Fruit fly (Drosophila melanogaster) whole organism, pupa: ENCODE results near the gene slif.

Experiments used
- CG10348 ChIP-seq: fragments of 200-800 bp; sonication (Bioruptor generic); IDR thresholded peaks from 2 replicates; pipeline ENCODE4 v1.3.6; 2022; ENCODE audit warnings: missing biosample characterization, missing genetic modification characterization
- CG12605 ChIP-seq: fragments of 200-800 bp; sonication (Bioruptor generic); IDR thresholded peaks from 2 replicates; pipeline ENCODE4 v1.3.6; 2022; ENCODE audit warnings: missing biosample characterization, missing genetic modification characterization
- CG13204 ChIP-seq: fragments of 200-800 bp; sonication (Bioruptor generic); optimal IDR thresholded peaks from 2 replicates; lab custom pipeline; 2018; ENCODE audit warnings: missing biosample characterization, mild to moderate bottlenecking, missing genetic modification characterization, moderate library complexity
- CG14655 ChIP-seq: fragments of 200-800 bp; sonication (Bioruptor generic); optimal IDR thresholded peaks from 3 replicates; lab custom pipeline; 2017; ENCODE audit warnings: mild to moderate bottlenecking, missing biosample characterization, missing genetic modification reagents, missing genetic modification characterization
- CG17806 ChIP-seq: fragments of 200-800 bp; sonication (Bioruptor generic); optimal IDR thresholded peaks from 2 replicates; lab custom pipeline; 2018; ENCODE audit warnings: missing biosample characterization, mild to moderate bottlenecking, missing genetic modification characterization, moderate library complexity
- CG4496 ChIP-seq: fragments of 200-800 bp; sonication (Bioruptor generic); IDR thresholded peaks from 3 replicates; pipeline ENCODE4 v1.3.6; 2022; ENCODE audit warnings: missing biosample characterization, missing genetic modification characterization
- CG8301 ChIP-seq: fragments of 200-800 bp; sonication (Bioruptor generic); optimal IDR thresholded peaks from 2 replicates; lab custom pipeline; 2018; ENCODE audit warnings: missing biosample characterization, mild to moderate bottlenecking, missing genetic modification characterization
- CG9948 ChIP-seq: fragments of 200-800 bp; sonication (Bioruptor generic); optimal IDR thresholded peaks from 2 replicates; lab custom pipeline; 2018; ENCODE audit warnings: missing biosample characterization, mild to moderate bottlenecking, missing genetic modification characterization, moderate library complexity
- EcR ChIP-seq: fragments of 200-800 bp; sonication (Bioruptor generic); optimal IDR thresholded peaks from 3 replicates; lab custom pipeline; 2019; ENCODE audit warnings: missing biosample characterization, missing genetic modification characterization, mild to moderate bottlenecking, moderate library complexity, missing genetic modification reagents
- Pif1A ChIP-seq: fragments of 200-800 bp; sonication (Bioruptor generic); optimal IDR thresholded peaks from 3 replicates; lab custom pipeline; 2016; ENCODE audit warnings: missing biosample characterization, missing genetic modification characterization
- Pif1B ChIP-seq: fragments of 200-800 bp; sonication (Bioruptor generic); optimal IDR thresholded peaks from 3 replicates; lab custom pipeline; 2016; ENCODE audit warnings: missing biosample characterization, missing genetic modification characterization
- Snoo ChIP-seq: fragments of 200-800 bp; sonication (Bioruptor generic); optimal IDR thresholded peaks from 3 replicates; lab custom pipeline; 2017; ENCODE audit warnings: missing biosample characterization, mild to moderate bottlenecking, missing genetic modification characterization, inconsistent platforms
- fd96Ca ChIP-seq: fragments of 200-800 bp; sonication (Bioruptor generic); IDR thresholded peaks from 3 replicates; pipeline ENCODE4 v1.3.6; 2022; ENCODE audit warnings: missing biosample characterization, missing genetic modification characterization

dm6 chr3L:22837651-22838614 is 42.9 kb upstream of the slif start:
- no peak for TF ChIP-seq CG17806 (tag; lab: Kevin White, UChicago)
- peak; percentile 74; the same call in 1 of the 3 replicates for TF ChIP-seq CG4496 (GFP tag; lab: Robert Waterston, UW)
- TF ChIP-seq CG14655, result peak; percentile 9
- TF ChIP-seq Pif1B, result no peak
- no peak for TF ChIP-seq CG13204 (GFP tag; lab: Kevin White, UChicago)
- TF ChIP-seq Pif1A, result no peak
- no peak for TF ChIP-seq CG9948 (tag; lab: Kevin White, UChicago)
- peak; percentile 53 for TF ChIP-seq EcR (GFP tag; lab: Kevin White, UChicago)
- TF ChIP-seq fd96Ca (GFP tag; lab: Robert Waterston, UW), result peak; percentile 46; the same call in 2 of the 3 replicates
- TF ChIP-seq CG10348, result no peak
- TF ChIP-seq CG8301 (tag; lab: Kevin White, UChicago), result no peak
- TF ChIP-seq CG12605 (GFP tag; lab: Robert Waterston, UW), result peak; percentile 57
- TF ChIP-seq Snoo, result no peak
